Fruit fly (Drosophila melanogaster) whole organism, prepupa: ENCODE measurements around the gene CG5787.
A peak's percentile ranks its signal among the peaks of the same experiment; 100 is the strongest.

Source experiments
- Blimp-1 ChIP-seq: fragments of 200-800 bp; sonication (Bioruptor generic); optimal IDR thresholded peaks from 3 replicates; lab custom pipeline; 2017; ENCODE audit warnings: missing biosample characterization, missing genetic modification characterization, mild to moderate bottlenecking, moderate library complexity, missing genetic modification reagents
- CG10669 ChIP-seq: fragments of 200-800 bp; sonication (Bioruptor generic); optimal IDR thresholded peaks from 3 replicates; lab custom pipeline; 2018; ENCODE audit warnings: missing biosample characterization, mild to moderate bottlenecking, missing genetic modification characterization, moderate library complexity
- CG11294 ChIP-seq: fragments of 200-800 bp; sonication (Bioruptor generic); IDR thresholded peaks from 2 replicates; pipeline ENCODE4 v1.3.6; 2022; ENCODE audit warnings: missing biosample characterization, missing genetic modification characterization
- CG15336 ChIP-seq: fragments of 200-800 bp; sonication (Bioruptor generic); IDR thresholded peaks from 2 replicates; pipeline ENCODE4 v1.3.6; 2022; ENCODE audit warnings: missing biosample characterization, missing genetic modification characterization
- CG16779 ChIP-seq: fragments of 200-800 bp; sonication (Bioruptor generic); optimal IDR thresholded peaks from 3 replicates; lab custom pipeline; 2017; ENCODE audit warnings: missing biosample characterization, mild to moderate bottlenecking, missing genetic modification characterization
- CG3032 ChIP-seq: fragments of 200-800 bp; optimal IDR thresholded peaks from 2 replicates; lab custom pipeline; 2019; ENCODE audit warnings: missing biosample characterization, mild to moderate bottlenecking, missing genetic modification characterization, moderate library complexity
- CG31627 ChIP-seq: fragments of 200-800 bp; sonication (Bioruptor generic); optimal IDR thresholded peaks from 3 replicates; lab custom pipeline; 2016; ENCODE audit warnings: missing biosample characterization, missing genetic modification characterization
- CG34406 ChIP-seq: fragments of 200-800 bp; sonication (Bioruptor generic); optimal IDR thresholded peaks from 3 replicates; lab custom pipeline; 2016; ENCODE audit warnings: missing biosample characterization, missing genetic modification characterization
- CG3919 ChIP-seq: fragments of 200-800 bp; sonication (Bioruptor generic); optimal IDR thresholded peaks from 3 replicates; lab custom pipeline; 2016; ENCODE audit warnings: missing biosample characterization, missing genetic modification characterization
- CG4318 ChIP-seq: fragments of 200-800 bp; sonication (Bioruptor generic); optimal IDR thresholded peaks from 3 replicates; lab custom pipeline; 2017; ENCODE audit warnings: missing biosample characterization, mild to moderate bottlenecking, missing genetic modification characterization
- CG6163 ChIP-seq: fragments of 200-800 bp; sonication (Bioruptor generic); IDR thresholded peaks from 3 replicates; pipeline ENCODE4 v1.3.6; 2022; ENCODE audit warnings: missing biosample characterization, missing genetic modification characterization
- CG6808 ChIP-seq: fragments of 200-800 bp; sonication (Bioruptor generic); optimal IDR thresholded peaks from 3 replicates; lab custom pipeline; 2017; ENCODE audit warnings: missing biosample characterization, missing genetic modification characterization, mild to moderate bottlenecking, moderate library complexity, missing genetic modification reagents
- CG6854 ChIP-seq: fragments of 200-800 bp; sonication (Bioruptor generic); optimal IDR thresholded peaks from 2 replicates; lab custom pipeline; 2017; ENCODE audit warnings: missing biosample characterization, mild to moderate bottlenecking, missing genetic modification characterization
- CG8119 ChIP-seq: fragments of 200-800 bp; sonication (Bioruptor generic); IDR thresholded peaks from 3 replicates; pipeline ENCODE4 v1.3.6; 2022; ENCODE audit warnings: missing biosample characterization, missing genetic modification characterization
- CG8319 ChIP-seq: fragments of 200-800 bp; sonication (Bioruptor generic); optimal IDR thresholded peaks from 3 replicates; lab custom pipeline; 2016; ENCODE audit warnings: missing biosample characterization, missing genetic modification characterization
- CG8632 ChIP-seq: fragments of 200-800 bp; sonication (Bioruptor generic); optimal IDR thresholded peaks from 3 replicates; lab custom pipeline; 2016; ENCODE audit warnings: missing biosample characterization, missing genetic modification characterization
- CG9139 ChIP-seq: fragments of 200-800 bp; sonication (Bioruptor generic); optimal IDR thresholded peaks from 3 replicates; lab custom pipeline; 2017; ENCODE audit warnings: missing biosample characterization, mild to moderate bottlenecking, missing genetic modification characterization
- Eip78C ChIP-seq: fragments of 200-800 bp; sonication (Bioruptor generic); peaks from one replicate; lab custom pipeline; 2016; ENCODE audit warnings: missing biosample characterization, missing genetic modification characterization
- Eip93F ChIP-seq: fragments of 200-800 bp; sonication (Bioruptor generic); optimal IDR thresholded peaks from 2 replicates; lab custom pipeline; 2016; ENCODE audit warnings: missing biosample characterization, mild to moderate bottlenecking, missing genetic modification characterization
- Ets96B ChIP-seq: fragments of 200-800 bp; optimal IDR thresholded peaks from 2 replicates; lab custom pipeline; 2019; ENCODE audit warnings: missing biosample characterization, mild to moderate bottlenecking, missing genetic modification characterization, moderate library complexity
- Gug ChIP-seq: fragments of 200-800 bp; sonication (Bioruptor generic); IDR thresholded peaks from 2 replicates; pipeline ENCODE4 v1.3.6; 2022; ENCODE audit warnings: missing biosample characterization, missing genetic modification characterization
- Hr38 ChIP-seq: sonication (Bioruptor generic); optimal IDR thresholded peaks from 2 replicates; lab custom pipeline; 2016; ENCODE audit warnings: missing biosample characterization, missing genetic modification characterization
- Hr39 ChIP-seq: fragments of 200-800 bp; sonication (Bioruptor generic); optimal IDR thresholded peaks from 2 replicates; lab custom pipeline; 2016; ENCODE audit warnings: missing biosample characterization, missing genetic modification characterization
- Lpt ChIP-seq: fragments of 200-800 bp; sonication (Bioruptor generic); optimal IDR thresholded peaks from 3 replicates; lab custom pipeline; 2016; ENCODE audit warnings: missing biosample characterization, missing genetic modification characterization
- Smox ChIP-seq: fragments of 200-800 bp; sonication (Bioruptor generic); optimal IDR thresholded peaks from 3 replicates; lab custom pipeline; 2016; ENCODE audit warnings: missing biosample characterization, missing genetic modification characterization
- Sox14 ChIP-seq: fragments of 200-800 bp; sonication (Bioruptor generic); optimal IDR thresholded peaks from 3 replicates; lab custom pipeline; 2016; ENCODE audit warnings: missing biosample characterization, missing genetic modification characterization
- acj6 ChIP-seq: fragments of 200-800 bp; sonication (Bioruptor generic); optimal IDR thresholded peaks from 3 replicates; lab custom pipeline; 2016; ENCODE audit warnings: missing biosample characterization, missing genetic modification characterization
- esn ChIP-seq: fragments of 200-800 bp; sonication (Bioruptor generic); optimal IDR thresholded peaks from 2 replicates; lab custom pipeline; 2016; ENCODE audit warnings: missing biosample characterization, mild to moderate bottlenecking, missing genetic modification characterization, moderate library complexity
- fkh ChIP-seq: fragments of 200-800 bp; sonication (Bioruptor generic); optimal IDR thresholded peaks from 3 replicates; lab custom pipeline; 2017; ENCODE audit warnings: missing biosample characterization, mild to moderate bottlenecking, missing genetic modification characterization, moderate library complexity
- lz ChIP-seq: fragments of 200-800 bp; sonication (Bioruptor generic); optimal IDR thresholded peaks from 3 replicates; lab custom pipeline; 2016; ENCODE audit warnings: missing biosample characterization, missing genetic modification characterization
- pdm3 ChIP-seq: fragments of 200-800 bp; sonication (Bioruptor generic); optimal IDR thresholded peaks from 3 replicates; lab custom pipeline; 2016; ENCODE audit warnings: missing biosample characterization, missing genetic modification characterization
- spab ChIP-seq: fragments of 200-800 bp; sonication (Bioruptor generic); optimal IDR thresholded peaks from 2 replicates; lab custom pipeline; 2017; ENCODE audit warnings: missing biosample characterization, mild to moderate bottlenecking, missing genetic modification characterization, missing genetic modification reagents
- topi ChIP-seq: fragments of 200-800 bp; sonication (Bioruptor generic); optimal IDR thresholded peaks from 3 replicates; lab custom pipeline; 2016; ENCODE audit warnings: missing biosample characterization, missing genetic modification characterization

CG5787 gene

DNA sequence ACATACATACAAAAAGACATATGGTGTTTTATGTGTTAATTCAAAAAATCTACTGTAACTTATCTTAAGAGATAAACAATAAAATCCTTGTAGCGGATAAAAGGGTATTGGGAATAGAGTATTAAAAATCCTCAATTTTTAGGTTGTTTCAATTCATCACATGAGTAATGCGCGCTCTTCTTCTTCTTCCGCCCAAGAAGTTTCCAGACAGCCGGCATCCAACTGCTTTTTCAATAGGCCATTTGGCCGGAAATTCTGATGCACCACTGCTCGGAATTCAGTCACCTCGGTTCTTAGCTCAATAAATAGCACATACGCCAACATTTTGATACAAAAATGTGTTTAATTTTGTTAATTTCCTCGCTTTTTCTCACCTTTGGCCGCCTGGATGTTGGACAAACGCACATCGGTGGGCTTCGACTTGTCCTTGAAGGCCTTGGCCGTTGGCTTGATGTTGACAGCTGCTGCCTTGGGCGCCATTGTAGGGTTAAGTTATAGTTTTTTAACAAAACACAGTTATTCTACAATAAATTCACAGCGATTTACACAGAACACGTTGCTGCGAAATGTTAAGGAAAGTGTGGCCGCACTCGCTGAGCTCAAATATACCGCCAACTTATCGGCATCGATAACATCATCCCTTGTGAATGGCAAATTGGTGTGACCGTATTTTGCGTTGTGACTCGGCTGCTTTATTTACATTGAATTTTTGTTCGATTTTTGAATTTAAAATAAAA, 20.2 kb downstream of the CG5787 start, which contains the start of the genes CCT4 and CG6153:
TSS of gene CCT4 (minus strand) at position 592 of the 737 bp plus-strand sequence.
TSS of gene CG6153 (plus strand) at position 651 of the 737 bp plus-strand sequence.
- no peak for TF ChIP-seq CG34406 (GFP tag; lab: Kevin White, UChicago)
- no peak for TF ChIP-seq lz (GFP tag; lab: Kevin White, UChicago)
- peak; percentile 93 for TF ChIP-seq fkh (GFP tag; lab: Kevin White, UChicago)

DNA sequence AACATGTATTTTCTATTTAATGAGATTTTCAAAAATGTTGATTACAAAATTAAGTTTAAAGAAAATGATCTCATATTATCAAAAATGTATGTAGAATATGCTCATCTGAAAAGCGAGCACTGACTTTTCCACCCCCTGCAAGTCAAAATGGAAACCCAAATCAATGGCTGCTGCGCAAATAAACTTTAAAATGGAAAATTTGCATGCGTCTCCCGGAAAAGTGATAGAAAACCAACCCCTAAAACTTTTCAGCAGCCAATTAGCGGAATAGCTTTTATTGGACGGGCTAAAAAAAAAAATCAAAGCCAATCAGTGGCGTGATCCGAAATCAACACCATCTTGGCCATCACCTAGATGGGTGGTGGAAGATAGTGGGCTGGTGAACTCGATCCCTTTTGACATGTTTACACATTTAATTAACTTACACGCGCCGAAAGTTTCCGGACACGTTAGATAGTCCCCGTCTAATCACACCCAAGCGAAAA, 23.4 kb downstream of the CG5787 start:
- no peak for TF ChIP-seq Eip78C (GFP tag; lab: Kevin White, UChicago)
- no peak for TF ChIP-seq CG6808 (GFP tag; lab: Kevin White, UChicago)
- no peak for TF ChIP-seq CG3919
- TF ChIP-seq Lpt (GFP tag; lab: Kevin White, UChicago) = no peak
- no peak for TF ChIP-seq CG3032 (tag; lab: Kevin White, UChicago)
- no peak for TF ChIP-seq esn (GFP tag; lab: Kevin White, UChicago)
- TF ChIP-seq CG8119 (GFP tag; lab: Robert Waterston, UW) = no peak
- TF ChIP-seq CG16779 (tag; lab: Kevin White, UChicago) = no peak
- no peak for TF ChIP-seq Sox14
- TF ChIP-seq fkh (GFP tag; lab: Kevin White, UChicago) = no peak
- TF ChIP-seq, all 60 proteins: peak for 0

dm6 chr2L:12686811-12687210, 25.9 kb downstream of the CG5787 start:
- TF ChIP-seq CG16779 (tag; lab: Kevin White, UChicago) = no peak
- TF ChIP-seq CG8119 (GFP tag; lab: Robert Waterston, UW) = no peak
- TF ChIP-seq Ets96B (tag; lab: Kevin White, UChicago) = no peak
- no peak for TF ChIP-seq Lpt (GFP tag; lab: Kevin White, UChicago)

- TF ChIP-seq esn (GFP tag; lab: Kevin White, UChicago) = no peak
- TF ChIP-seq CG8632 (GFP tag; lab: Kevin White, UChicago) = no peak
- TF ChIP-seq CG9139 = no peak
- peak; percentile 19 for TF ChIP-seq Hr39 (GFP tag; lab: Kevin White, UChicago)
- TF ChIP-seq, all 60 proteins: peak for 1
Observed at dm6 chr2L:12681603-12682368, 31.0 kb downstream of the CG5787 start.

DNA sequence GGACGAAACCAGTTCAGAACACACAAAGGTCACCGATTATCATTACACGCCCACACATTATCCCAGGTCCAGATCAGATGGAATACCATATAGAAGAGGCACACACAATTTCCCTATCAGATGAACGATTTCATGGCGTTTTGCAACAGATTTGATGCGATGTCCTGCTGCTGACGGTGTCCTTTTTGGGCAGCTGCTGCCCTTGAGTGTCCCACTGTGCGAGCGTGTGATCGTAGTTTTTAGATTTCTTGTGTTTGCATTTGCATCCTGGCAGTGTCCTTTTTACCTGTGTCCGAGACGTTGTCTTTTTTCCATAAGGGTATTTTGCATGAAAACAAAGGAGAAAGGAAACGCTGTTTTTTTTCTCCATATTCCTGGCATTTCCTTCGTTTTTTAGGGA, 33.4 kb downstream of the CG5787 start:
- no peak for TF ChIP-seq Eip93F (GFP tag; lab: Kevin White, UChicago)
- TF ChIP-seq esn (GFP tag; lab: Kevin White, UChicago) = no peak
- TF ChIP-seq pdm3 (GFP tag; lab: Kevin White, UChicago) = no peak
- TF ChIP-seq CG31627 = no peak
- no peak for TF ChIP-seq CG15336
- no peak for TF ChIP-seq CG3032 (tag; lab: Kevin White, UChicago)
- no peak for TF ChIP-seq Smox (GFP tag; lab: Kevin White, UChicago)
- TF ChIP-seq CG6854 = no peak
- no peak for TF ChIP-seq CG4318
- no peak for TF ChIP-seq Gug (GFP tag; lab: Robert Waterston, UW)
- no peak for TF ChIP-seq Blimp-1 (GFP tag; lab: Kevin White, UChicago)

DNA sequence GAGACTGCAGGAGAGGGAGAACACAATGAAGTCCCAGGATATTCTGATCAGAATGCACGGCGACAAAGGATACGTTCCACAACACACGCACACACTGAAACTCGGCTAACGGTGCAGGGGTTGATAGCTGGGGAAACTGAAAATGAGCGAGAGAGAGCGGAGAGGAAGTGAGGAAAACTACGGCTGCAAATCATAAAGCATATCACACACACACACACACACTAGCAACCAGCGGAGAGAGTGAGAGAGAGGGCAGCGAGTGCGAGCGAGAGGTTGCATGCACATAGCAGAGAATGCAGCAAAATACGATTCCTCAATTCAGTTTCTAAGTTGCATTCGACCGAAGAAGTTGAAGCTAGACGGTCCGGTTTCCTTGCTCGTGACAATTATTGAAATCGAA, 34.5 kb downstream of the CG5787 start:
- TF ChIP-seq CG3919 = no peak

DNA sequence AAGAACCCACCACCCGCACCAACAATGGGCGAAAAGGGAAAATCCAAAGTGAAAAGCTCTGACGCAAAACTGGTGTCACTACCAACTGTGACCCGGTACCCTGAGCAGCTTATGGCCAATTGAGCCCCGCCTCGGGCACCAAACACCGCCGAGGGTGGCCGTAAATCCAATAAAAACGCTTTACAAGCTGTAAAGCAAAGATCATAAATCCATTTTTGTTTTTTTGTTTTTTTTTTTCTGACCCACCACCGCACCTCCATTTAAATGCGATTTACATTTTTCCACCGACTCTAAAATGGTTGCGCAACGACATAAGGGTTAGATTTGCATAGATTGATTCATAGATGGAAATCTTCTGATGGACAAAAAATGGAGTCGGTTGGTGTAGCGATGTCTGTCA, 38.4 kb downstream of the CG5787 start:
- TF ChIP-seq CG11294 (no peak), CG9139 (no peak), spab (GFP tag; lab: Kevin White, UChicago) (no peak), CG6163 (GFP tag; lab: Robert Waterston, UW) (no peak), CG10669 (GFP tag; lab: Kevin White, UChicago) (no peak), acj6 (no peak), topi (GFP tag; lab: Kevin White, UChicago) (no peak), CG4318 (no peak), CG8319 (GFP tag; lab: Kevin White, UChicago) (no peak), CG6854 (no peak), Hr38 (no peak), CG8119 (GFP tag; lab: Robert Waterston, UW) (no peak), Eip93F (GFP tag; lab: Kevin White, UChicago) (no peak), lz (GFP tag; lab: Kevin White, UChicago) (no peak), CG3919 (no peak)
